Worm (Caenorhabditis elegans): Measurements from ENCODE around the gene R04F11.5.

- TF ChIP-seq egl-27 (tag; optimal IDR thresholded peaks at IDR 0.05), result no peak
- peak in 1 of 2 experiments; percentile 36 for TF ChIP-seq lsy-2 (tag; optimal IDR thresholded peaks at IDR 0.05)
- no peak for TF ChIP-seq nhr-77 (tag; optimal IDR thresholded peaks at IDR 0.05)
- TF ChIP-seq nhr-12 (tag; optimal IDR thresholded peaks at IDR 0.05), result no peak
- no peak for TF ChIP-seq elt-3 (tag; optimal IDR thresholded peaks at IDR 0.05)
- TF ChIP-seq unc-39 (tag; optimal IDR thresholded peaks at IDR 0.05), result no peak
- no peak for TF ChIP-seq snpc-4 (tag; optimal IDR thresholded peaks at IDR 0.05)
- no peak for TF ChIP-seq ceh-82 (tag; optimal IDR thresholded peaks at IDR 0.05)
- TF ChIP-seq nhr-11 (tag; optimal IDR thresholded peaks at IDR 0.05), result no peak
- TF ChIP-seq nhr-25 (tag; optimal IDR thresholded peaks at IDR 0.05), result no peak
- no peak for TF ChIP-seq nhr-6 (tag; optimal IDR thresholded peaks at IDR 0.05)
- no peak for TF ChIP-seq lin-39 (tag; optimal IDR thresholded peaks at IDR 0.05)
- no peak for TF ChIP-seq Y55F3AM.14 (GFP tag; optimal IDR thresholded peaks at IDR 0.05)
- TF ChIP-seq fos-1 (tag; optimal IDR thresholded peaks at IDR 0.05), result no peak
Observed at ce11 chrV:12287667-12288066, 30.2 kb downstream of the R04F11.5 start.

Data from whole organism, L2 larva.